Worm (Caenorhabditis elegans) whole organism, L2 larva: ENCODE measurements around the gene nas-19.
A peak's percentile ranks its signal among the peaks of the same experiment; 100 is the strongest.

Experiments
- egl-27 ChIP-seq: sonication (generic microtip); optimal IDR thresholded peaks from 3 replicates; lab custom pipeline; 2017; ENCODE audit warnings: missing biosample characterization, missing genetic modification reagents, missing genetic modification characterization
- elt-1 ChIP-seq: fragments of 150-350 bp; optimal IDR thresholded peaks from 2 replicates; lab custom pipeline; 2014; ENCODE audit warnings: missing biosample characterization, missing genetic modification characterization
- elt-3 ChIP-seq: sonication (generic microtip); optimal IDR thresholded peaks from 2 replicates; lab custom pipeline; 2017; ENCODE audit warnings: missing biosample characterization, missing genetic modification characterization
- lin-13 ChIP-seq: fragments of 150-350 bp; optimal IDR thresholded peaks from 2 replicates; lab custom pipeline; 2014; ENCODE audit warnings: missing biosample characterization, missing genetic modification reagents, missing genetic modification characterization
- mbf-1 ChIP-seq: sonication (generic microtip); optimal IDR thresholded peaks from 2 replicates; lab custom pipeline; 2017; ENCODE audit warnings: missing biosample characterization, missing genetic modification characterization
- mdl-1 ChIP-seq, 2 experiments: fragments of 150-350 bp in 1 of 2; sonication (generic microtip) in 1 of 2; optimal IDR thresholded peaks; 2 replicates each; lab custom pipeline; 2017; ENCODE audit warnings: missing biosample characterization in 2 of 2, missing genetic modification characterization in 2 of 2
- nhr-129 ChIP-seq: fragments of 150-350 bp; optimal IDR thresholded peaks from 2 replicates; lab custom pipeline; 2014; ENCODE audit warnings: missing biosample characterization, missing genetic modification characterization
- unc-62 ChIP-seq: fragments of 150-350 bp; optimal IDR thresholded peaks from 2 replicates; lab custom pipeline; 2014; ENCODE audit warnings: missing biosample characterization, missing genetic modification reagents, missing genetic modification characterization
- zag-1 ChIP-seq: fragments of 150-350 bp; optimal IDR thresholded peaks from 2 replicates; lab custom pipeline; 2014; ENCODE audit warnings: missing biosample characterization, missing genetic modification characterization
- ztf-11 ChIP-seq: sonication (generic microtip); optimal IDR thresholded peaks from 2 replicates; lab custom pipeline; 2017; ENCODE audit warnings: missing biosample characterization, missing genetic modification characterization

DNA sequence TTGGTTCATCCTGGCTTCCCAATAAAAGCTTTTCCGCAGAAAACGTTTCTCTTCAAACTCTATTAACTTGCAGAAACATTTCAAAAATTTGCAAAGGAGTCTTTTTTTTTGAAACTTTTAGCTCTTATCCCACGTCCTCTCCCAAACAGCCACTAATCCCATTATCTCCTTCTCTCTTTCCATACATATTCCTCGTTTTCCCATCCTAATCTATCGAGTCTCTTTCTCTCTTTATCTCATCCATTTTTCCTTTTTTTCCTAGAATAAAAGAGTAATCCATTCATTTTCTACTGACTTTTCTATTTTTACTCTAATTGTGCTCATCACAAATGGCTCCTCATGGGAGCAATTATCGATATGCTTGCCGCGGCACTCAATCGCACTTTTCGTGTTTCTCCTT lies 26.2 kb upstream of the nas-19 start:
- TF ChIP-seq mdl-1 (tag; optimal IDR thresholded peaks at IDR 0.05; lab: Kevin White, UChicago), result no peak
- no peak for TF ChIP-seq mbf-1 (tag; lab: Kevin White, UChicago)
- no peak for TF ChIP-seq lin-13 (GFP tag; lab: Kevin White, UChicago)
- TF ChIP-seq nhr-129, result no peak
- peak; percentile 43 for TF ChIP-seq zag-1 (tag; lab: Kevin White, UChicago)
- no peak for TF ChIP-seq elt-3 (tag; lab: Kevin White, UChicago)
- no peak for TF ChIP-seq elt-1
- no peak for TF ChIP-seq egl-27
- TF ChIP-seq ztf-11 (tag; lab: Kevin White, UChicago), result no peak
- TF ChIP-seq unc-62 (GFP tag; lab: Kevin White, UChicago), result no peak
